Fruit fly (Drosophila melanogaster) whole organism, embryonic: ENCODE measurements around the gene CG3919.

Experiments used
- Atf-2 ChIP-seq: fragments of 200-800 bp; sonication (Bioruptor generic); optimal IDR thresholded peaks from 2 replicates; lab custom pipeline; 2016; ENCODE audit warnings: missing biosample characterization, missing genetic modification characterization
- BEAF-32 ChIP-seq: fragments of 200-800 bp; sonication (Bioruptor generic); optimal IDR thresholded peaks from 3 replicates; lab custom pipeline; 2017; ENCODE audit warnings: missing biosample characterization, missing genetic modification characterization, mild to moderate bottlenecking, moderate library complexity, missing genetic modification reagents
- Bgb ChIP-seq: fragments of 200-800 bp; sonication (Bioruptor generic); IDR thresholded peaks from 2 replicates; pipeline ENCODE4 v1.3.6; 2022; ENCODE audit warnings: missing biosample characterization, missing genetic modification characterization; ENCODE audit not compliant: partially characterized antibody
- Blimp-1 ChIP-seq: fragments of 200-800 bp; sonication (Bioruptor generic); optimal IDR thresholded peaks from 3 replicates; lab custom pipeline; 2018; ENCODE audit warnings: missing biosample characterization, missing genetic modification characterization, mild to moderate bottlenecking, moderate library complexity, missing genetic modification reagents
- CG10267 ChIP-seq: fragments of 200-800 bp; sonication (Bioruptor generic); optimal IDR thresholded peaks from 2 replicates; lab custom pipeline; 2018; ENCODE audit warnings: missing biosample characterization, mild to moderate bottlenecking, missing genetic modification characterization, moderate library complexity
- CG11560 ChIP-seq: fragments of 200-800 bp; sonication (Bioruptor generic); IDR thresholded peaks from 3 replicates; pipeline ENCODE4 v1.3.6; 2022; ENCODE audit warnings: missing biosample characterization, missing genetic modification characterization
- CG12942 ChIP-seq: fragments of 200-800 bp; sonication (Bioruptor generic); optimal IDR thresholded peaks from 3 replicates; lab custom pipeline; 2016; ENCODE audit warnings: missing biosample characterization, missing genetic modification characterization
- CG13775 ChIP-seq: fragments of 200-800 bp; sonication (Bioruptor generic); optimal IDR thresholded peaks from 3 replicates; lab custom pipeline; 2017; ENCODE audit warnings: missing biosample characterization, mild to moderate bottlenecking, missing genetic modification characterization
- CG14710 ChIP-seq: fragments of 200-800 bp; sonication (Bioruptor generic); optimal IDR thresholded peaks from 3 replicates; lab custom pipeline; 2019; ENCODE audit warnings: missing biosample characterization, mild to moderate bottlenecking, missing genetic modification characterization, moderate library complexity
- CG1603 ChIP-seq: fragments of 200-800 bp; sonication (Bioruptor generic); optimal IDR thresholded peaks from 2 replicates; lab custom pipeline; 2019; ENCODE audit warnings: missing biosample characterization, mild to moderate bottlenecking, missing genetic modification characterization, moderate library complexity
- CG17385 ChIP-seq: fragments of 200-800 bp; sonication (Bioruptor generic); optimal IDR thresholded peaks from 3 replicates; lab custom pipeline; 2018; ENCODE audit warnings: missing biosample characterization, mild to moderate bottlenecking, missing genetic modification characterization
- CG17829 ChIP-seq: fragments of 200-800 bp; optimal IDR thresholded peaks from 2 replicates; lab custom pipeline; 2019; ENCODE audit warnings: missing biosample characterization, mild to moderate bottlenecking, missing genetic modification characterization, moderate library complexity
- CG1832 ChIP-seq: fragments of 200-800 bp; sonication (Bioruptor generic); optimal IDR thresholded peaks from 2 replicates; lab custom pipeline; 2017; ENCODE audit warnings: missing biosample characterization, mild to moderate bottlenecking, missing genetic modification characterization, inconsistent platforms
- CG18599 ChIP-seq: fragments of 200-800 bp; sonication (Bioruptor generic); optimal IDR thresholded peaks from 3 replicates; lab custom pipeline; 2017; ENCODE audit warnings: missing biosample characterization, missing genetic modification characterization, mild to moderate bottlenecking, moderate library complexity, missing genetic modification reagents
- CG2202 ChIP-seq: fragments of 200-800 bp; sonication (Bioruptor generic); optimal IDR thresholded peaks from 2 replicates; lab custom pipeline; 2018; ENCODE audit warnings: missing biosample characterization, mild to moderate bottlenecking, missing genetic modification characterization
- CG30020 ChIP-seq: fragments of 200-800 bp; optimal IDR thresholded peaks from 2 replicates; lab custom pipeline; 2019; ENCODE audit warnings: missing biosample characterization, mild to moderate bottlenecking, missing genetic modification characterization, moderate library complexity
- CG30431 ChIP-seq: fragments of 200-800 bp; sonication (Bioruptor generic); optimal IDR thresholded peaks from 2 replicates; lab custom pipeline; 2017; ENCODE audit warnings: missing biosample characterization, missing genetic modification characterization
- CG33557 ChIP-seq: fragments of 200-800 bp; sonication (Bioruptor generic); optimal IDR thresholded peaks from 2 replicates; lab custom pipeline; 2019; ENCODE audit warnings: missing biosample characterization, mild to moderate bottlenecking, missing genetic modification characterization, moderate library complexity
- CG34224 ChIP-seq: fragments of 200-800 bp; sonication (Bioruptor generic); IDR thresholded peaks from 3 replicates; pipeline ENCODE4 v1.3.6; 2022; ENCODE audit warnings: missing biosample characterization, missing genetic modification characterization; ENCODE audit not compliant: partially characterized antibody
- CG4854 ChIP-seq: fragments of 200-800 bp; sonication (Bioruptor generic); optimal IDR thresholded peaks from 2 replicates; lab custom pipeline; 2016; ENCODE audit warnings: missing biosample characterization, missing genetic modification characterization, inconsistent platforms
- CG6689 ChIP-seq: fragments of 200-800 bp; sonication (Bioruptor generic); IDR thresholded peaks from 2 replicates; pipeline ENCODE4 v1.3.6; 2022; ENCODE audit warnings: missing biosample characterization, missing genetic modification characterization
- CHES-1-like ChIP-seq: fragments of 200-800 bp; sonication (Bioruptor generic); optimal IDR thresholded peaks from 2 replicates; lab custom pipeline; 2016; ENCODE audit warnings: missing biosample characterization, missing genetic modification characterization
- D19B ChIP-seq: fragments of 200-800 bp; sonication (Bioruptor generic); optimal IDR thresholded peaks from 2 replicates; lab custom pipeline; 2017; ENCODE audit warnings: missing biosample characterization, mild to moderate bottlenecking, missing genetic modification characterization
- ERR ChIP-seq: fragments of 200-800 bp; sonication (Bioruptor generic); optimal IDR thresholded peaks from 2 replicates; lab custom pipeline; 2016; ENCODE audit warnings: missing biosample characterization, missing genetic modification characterization
- Ets97D ChIP-seq: fragments of 200-800 bp; sonication (Bioruptor generic); optimal IDR thresholded peaks from 3 replicates; lab custom pipeline; 2016; ENCODE audit warnings: missing biosample characterization, missing genetic modification characterization
- HmgZ ChIP-seq: fragments of 200-800 bp; sonication (Bioruptor generic); optimal IDR thresholded peaks from 2 replicates; lab custom pipeline; 2018; ENCODE audit warnings: missing biosample characterization, mild to moderate bottlenecking, missing genetic modification characterization
- Spps ChIP-seq: fragments of 200-800 bp; sonication (Bioruptor generic); optimal IDR thresholded peaks from 2 replicates; lab custom pipeline; 2018; ENCODE audit warnings: missing biosample characterization, mild to moderate bottlenecking, missing genetic modification characterization
- Sry-δ ChIP-seq: fragments of 200-800 bp; sonication (Bioruptor generic); optimal IDR thresholded peaks from 2 replicates; lab custom pipeline; 2016; ENCODE audit warnings: missing biosample characterization, missing genetic modification characterization
- ash1 ChIP-seq: fragments of 200-800 bp; sonication (Bioruptor generic); optimal IDR thresholded peaks from 2 replicates; lab custom pipeline; 2018; ENCODE audit warnings: missing biosample characterization, mild to moderate bottlenecking, missing genetic modification characterization
- br ChIP-seq: fragments of >200 bp; optimal IDR thresholded peaks from 2 replicates; lab custom pipeline; 2017
- bsh ChIP-seq, 2 experiments: fragments of 200-800 bp; sonication (Bioruptor generic); optimal IDR thresholded peaks; 2 replicates each; lab custom pipeline; 2017 to 2018; ENCODE audit warnings: mild to moderate bottlenecking in 2 of 2, missing biosample characterization in 2 of 2, missing genetic modification characterization in 2 of 2, moderate library complexity in 1 of 2
- cato ChIP-seq: fragments of 200-800 bp; sonication (Bioruptor generic); optimal IDR thresholded peaks from 2 replicates; lab custom pipeline; 2016; ENCODE audit warnings: missing biosample characterization, missing genetic modification characterization, borderline replicate concordance
- eyg ChIP-seq: fragments of 200-800 bp; sonication (Bioruptor generic); optimal IDR thresholded peaks from 3 replicates; lab custom pipeline; 2016; ENCODE audit warnings: missing biosample characterization, missing genetic modification characterization
- fd102C ChIP-seq: fragments of 200-800 bp; sonication (Bioruptor generic); optimal IDR thresholded peaks from 2 replicates; lab custom pipeline; 2018; ENCODE audit warnings: missing biosample characterization, mild to moderate bottlenecking, missing genetic modification characterization, moderate library complexity
- fd3F ChIP-seq: fragments of 200-800 bp; sonication (Bioruptor generic); optimal IDR thresholded peaks from 2 replicates; lab custom pipeline; 2018; ENCODE audit warnings: missing biosample characterization, mild to moderate bottlenecking, missing genetic modification characterization, moderate library complexity
- grau ChIP-seq: fragments of 200-800 bp; optimal IDR thresholded peaks from 3 replicates; lab custom pipeline; 2019; ENCODE audit warnings: missing biosample characterization, mild to moderate bottlenecking, missing genetic modification characterization, moderate library complexity
- gsb-n ChIP-seq: fragments of 200-800 bp; sonication (Bioruptor generic); optimal IDR thresholded peaks from 3 replicates; lab custom pipeline; 2018; ENCODE audit warnings: missing biosample characterization, mild to moderate bottlenecking, missing genetic modification characterization
- jing ChIP-seq: fragments of 200-800 bp; sonication (Bioruptor generic); optimal IDR thresholded peaks from 2 replicates; lab custom pipeline; 2018; ENCODE audit warnings: missing biosample characterization, mild to moderate bottlenecking, missing genetic modification characterization
- lilli ChIP-seq: fragments of 200-800 bp; sonication (Bioruptor generic); optimal IDR thresholded peaks from 3 replicates; lab custom pipeline; 2016; ENCODE audit warnings: missing biosample characterization, missing genetic modification characterization
- luna ChIP-seq: fragments of 200-800 bp; sonication (Bioruptor generic); optimal IDR thresholded peaks from 2 replicates; lab custom pipeline; 2016; ENCODE audit warnings: missing biosample characterization, missing genetic modification characterization
- nmo ChIP-seq: fragments of 200-800 bp; sonication (Bioruptor generic); optimal IDR thresholded peaks from 2 replicates; lab custom pipeline; 2018; ENCODE audit warnings: missing biosample characterization, mild to moderate bottlenecking, missing genetic modification characterization, moderate library complexity
- otp ChIP-seq: fragments of 200-800 bp; sonication (Bioruptor generic); IDR thresholded peaks from 3 replicates; pipeline ENCODE4, ENCODE4 v1.3.6; 2022; ENCODE audit warnings: missing biosample characterization, missing genetic modification characterization
- pnt ChIP-seq: fragments of 200-800 bp; sonication (Bioruptor generic); optimal IDR thresholded peaks from 3 replicates; lab custom pipeline; 2016; ENCODE audit warnings: missing biosample characterization, missing genetic modification characterization
- prd ChIP-seq, 3 experiments: fragments of >200 bp in 2 of 3; fragments of 200-800 bp in 1 of 3; sonication (Bioruptor generic) in 1 of 3; optimal IDR thresholded peaks in 2 of 3; IDR thresholded peaks in 1 of 3; 2 replicates in 2 of 3; 3 replicates in 1 of 3; pipeline versions ENCODE4 v1.3.6 to Lab custom; 2017 to 2022; ENCODE audit warnings: missing biosample characterization in 1 of 3, missing genetic modification characterization in 1 of 3
- slbo ChIP-seq: fragments of 200-800 bp; sonication (Bioruptor generic); IDR thresholded peaks from 2 replicates; pipeline ENCODE4 v1.3.6; 2022; ENCODE audit warnings: missing biosample characterization, missing genetic modification characterization
- ssp ChIP-seq: fragments of 200-800 bp; sonication (Bioruptor generic); IDR thresholded peaks from 2 replicates; pipeline ENCODE4 v1.3.6; 2022; ENCODE audit warnings: missing biosample characterization, missing genetic modification characterization
- tin ChIP-seq: fragments of 200-800 bp; sonication (Bioruptor generic); optimal IDR thresholded peaks from 3 replicates; lab custom pipeline; 2016; ENCODE audit warnings: missing biosample characterization, missing genetic modification characterization
- toy ChIP-seq: fragments of 200-800 bp; sonication (Bioruptor generic); IDR thresholded peaks from 2 replicates; pipeline ENCODE4 v1.3.6; 2022; ENCODE audit warnings: missing biosample characterization, missing genetic modification characterization
- unpg ChIP-seq: fragments of 200-800 bp; sonication (Bioruptor generic); optimal IDR thresholded peaks from 3 replicates; lab custom pipeline; 2018; ENCODE audit warnings: missing biosample characterization, mild to moderate bottlenecking, missing genetic modification characterization, moderate library complexity
- zen2 ChIP-seq: fragments of 200-800 bp; sonication (Bioruptor generic); IDR thresholded peaks from 3 replicates; pipeline ENCODE4 v1.3.6; 2022; ENCODE audit warnings: missing biosample characterization, missing genetic modification characterization; ENCODE audit not compliant: partially characterized antibody

CG3919 gene

dm6 chr3L:14364701-14365100 is 45.7 kb upstream of the CG3919 start (continued):
- peak; percentile 55 for TF ChIP-seq CG30431
- TF ChIP-seq slbo: no peak
- TF ChIP-seq CG1832 (GFP tag; lab: Kevin White, UChicago): no peak
- TF ChIP-seq CG4854 (GFP tag; lab: Kevin White, UChicago): no peak
- peak; percentile 23 for TF ChIP-seq CG10267 (tag; lab: Kevin White, UChicago)
- no peak for TF ChIP-seq jing (GFP tag; lab: Kevin White, UChicago)
- no peak for TF ChIP-seq zen2
- peak; percentile 47 for TF ChIP-seq CG14710 (tag; lab: Kevin White, UChicago)
- no peak for TF ChIP-seq CG30020 (tag; lab: Kevin White, UChicago)
- TF ChIP-seq CG17829 (tag; lab: Kevin White, UChicago): peak; percentile 42
- no peak for TF ChIP-seq HmgZ
- TF ChIP-seq luna: no peak
- TF ChIP-seq grau (tag; lab: Kevin White, UChicago): peak; percentile 24
- TF ChIP-seq CG13775 (GFP tag; lab: Kevin White, UChicago): peak; percentile 65
- peak; percentile 30; the same call in 1 of the 2 replicates for TF ChIP-seq ssp (GFP tag; lab: Robert Waterston, UW)
- TF ChIP-seq Blimp-1 (GFP tag; lab: Kevin White, UChicago): peak; percentile 47
- TF ChIP-seq bsh (GFP tag; optimal IDR thresholded peaks at IDR 0.05; lab: Kevin White, UChicago): peak; percentile 73 to 84
- no peak for TF ChIP-seq eyg
- TF ChIP-seq ERR (GFP tag; lab: Kevin White, UChicago): no peak
- TF ChIP-seq CHES-1-like (GFP tag; lab: Kevin White, UChicago): no peak
- TF ChIP-seq ash1 (GFP tag; lab: Kevin White, UChicago): no peak
- no peak for TF ChIP-seq Sry-δ
- TF ChIP-seq CG1603 (tag; lab: Kevin White, UChicago): peak; percentile 30
- TF ChIP-seq unpg (GFP tag; lab: Kevin White, UChicago): peak; percentile 34
- peak; percentile 9 for TF ChIP-seq Spps
- TF ChIP-seq CG17385 (GFP tag; lab: Kevin White, UChicago): no peak
- TF ChIP-seq CG6689 (GFP tag; lab: Robert Waterston, UW): peak; percentile 62
- TF ChIP-seq lilli (GFP tag; lab: Kevin White, UChicago): peak; percentile 37
- TF ChIP-seq CG33557 (GFP tag; lab: Kevin White, UChicago): peak; percentile 75
- no peak for TF ChIP-seq CG12942 (GFP tag; lab: Kevin White, UChicago)
- TF ChIP-seq br (lab: Kevin White, UChicago): no peak
- TF ChIP-seq pnt (GFP tag; lab: Kevin White, UChicago): peak; percentile 34
- no peak for TF ChIP-seq cato (GFP tag; lab: Kevin White, UChicago)
- no peak for TF ChIP-seq D19B (GFP tag; lab: Kevin White, UChicago)
- TF ChIP-seq CG2202 (tag; lab: Kevin White, UChicago): peak; percentile 44
- no peak for TF ChIP-seq prd (optimal IDR thresholded peaks at IDR 0.05; lab: Kevin White, UChicago)
- TF ChIP-seq prd (GFP tag; IDR thresholded peaks at IDR 0.05; lab: Robert Waterston, UW): peak; percentile 81
- TF ChIP-seq Atf-2 (GFP tag; lab: Kevin White, UChicago): peak; percentile 54
- no peak for TF ChIP-seq fd3F (GFP tag; lab: Kevin White, UChicago)
- peak; percentile 46 for TF ChIP-seq gsb-n
- peak; percentile 52 for TF ChIP-seq fd102C
- TF ChIP-seq toy (GFP tag; lab: Robert Waterston, UW): no peak
- 0 out of 3 replicates have a peak, but pooled peaks have one; percentile 44 for TF ChIP-seq otp (GFP tag; lab: Robert Waterston, UW)
- no peak for TF ChIP-seq Ets97D (GFP tag; lab: Kevin White, UChicago)
- TF ChIP-seq CG11560 (tag; lab: Robert Waterston, UW): no peak
- no peak for TF ChIP-seq CG34224
- no peak for TF ChIP-seq CG18599 (GFP tag; lab: Kevin White, UChicago)
- peak; percentile 44 for TF ChIP-seq tin (GFP tag; lab: Kevin White, UChicago)
- no peak for TF ChIP-seq Bgb
- peak; percentile 23 for TF ChIP-seq nmo
- TF ChIP-seq BEAF-32 (GFP tag; lab: Kevin White, UChicago): no peak
